Worm (Caenorhabditis elegans): ENCODE results near the gene Y38E10A.9.

DNA sequence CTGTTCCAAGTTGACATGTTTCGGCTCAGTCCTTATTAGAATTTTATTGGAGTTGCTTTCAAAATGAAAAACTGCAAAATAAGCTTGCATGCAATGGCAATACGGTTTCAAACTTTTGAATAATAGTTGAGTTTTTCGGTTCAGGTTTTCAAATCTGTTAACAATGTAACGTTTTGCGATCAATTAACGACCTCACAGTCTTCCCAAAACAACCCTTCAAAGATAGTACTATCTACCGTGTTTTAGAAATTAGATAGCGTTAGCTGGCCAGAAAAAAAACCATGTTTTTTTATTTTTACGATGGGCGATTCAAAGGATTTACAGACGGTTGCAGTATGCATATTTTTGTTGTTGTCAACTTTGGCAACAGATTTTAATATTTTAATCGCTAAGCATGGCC, 22.1 kb downstream of the Y38E10A.9 start, which contains the start of gene Y38E10A.34:
- TF ChIP-seq cog-1 (tag; optimal IDR thresholded peaks at IDR 0.05) (no peak), ztf-23 (GFP tag; IDR thresholded peaks at IDR 0.05) (no peak), klf-2 (GFP tag; conservative IDR thresholded peaks at IDR 0.05) (no peak), tab-1 (GFP tag; IDR thresholded peaks at IDR 0.05) (no peak), ref-1 (GFP tag; conservative IDR thresholded peaks at IDR 0.05) (no peak), flt-1 (GFP tag; IDR thresholded peaks at IDR 0.05) (no peak), T22C8.4 (GFP tag; IDR thresholded peaks at IDR 0.05) (no peak), med-1 (GFP tag; optimal IDR thresholded peaks at IDR 0.05; ENCODE audit: insufficient read depth) (no peak)

Measured in whole organism, midembryonic.